Worm (Caenorhabditis elegans) whole organism, midembryonic: Measurements from ENCODE around the gene mrpl-35.

ENCODE experiments used
- tab-1 ChIP-seq: fragments of 200-800 bp; sonication (Bioruptor generic); IDR thresholded peaks from 2 replicates; pipeline ENCODE4 v1.3.6; 2022; ENCODE audit warnings: missing genetic modification characterization, missing compliant biosample characterization
- ztf-23 ChIP-seq: fragments of 200-800 bp; sonication (Bioruptor generic); IDR thresholded peaks from 2 replicates; pipeline ENCODE4 v1.3.6; 2022; ENCODE audit warnings: missing genetic modification reagents, missing genetic modification characterization, missing compliant biosample characterization
- ztf-29 ChIP-seq: fragments of 200-800 bp; sonication (Bioruptor generic); IDR thresholded peaks from 2 replicates; pipeline ENCODE4 v1.3.6; 2022; ENCODE audit warnings: missing genetic modification reagents, missing genetic modification characterization, missing compliant biosample characterization

DNA sequence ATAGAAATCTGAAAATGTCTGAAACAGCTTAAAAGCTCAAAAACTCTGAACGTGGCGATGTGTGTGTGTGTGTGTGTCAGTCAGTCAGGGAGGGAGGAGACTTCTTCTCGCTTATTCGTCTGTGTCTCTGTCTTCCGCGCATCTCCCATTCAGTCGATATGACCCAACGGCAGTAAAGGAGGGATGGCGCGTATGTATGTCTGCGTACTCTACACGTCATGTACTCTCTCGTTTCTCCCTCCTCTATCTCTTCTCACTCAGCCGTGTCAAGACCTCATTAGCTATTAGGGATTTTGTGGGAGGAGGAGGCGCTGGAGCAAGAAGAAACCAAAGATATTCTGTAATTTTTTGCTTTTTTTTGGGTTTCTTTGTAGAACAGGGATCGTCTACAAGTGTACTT is 22.0 kb downstream of the mrpl-35 start:
- TF ChIP-seq ztf-23 (no peak), tab-1 (GFP tag; lab: Robert Waterston, UW) (no peak), ztf-29 (GFP tag; lab: Robert Waterston, UW) (no peak)
